Fruit fly (Drosophila melanogaster) whole organism, embryonic: ENCODE data around the gene Ctr1B.

ENCODE experiments used
- CG10267 ChIP-seq: fragments of 200-800 bp; sonication (Bioruptor generic); optimal IDR thresholded peaks from 2 replicates; lab custom pipeline; 2018; ENCODE audit warnings: missing biosample characterization, mild to moderate bottlenecking, missing genetic modification characterization, moderate library complexity
- CG10979 ChIP-seq: fragments of 200-800 bp; sonication (Bioruptor generic); optimal IDR thresholded peaks from 2 replicates; lab custom pipeline; 2018; ENCODE audit warnings: missing biosample characterization, mild to moderate bottlenecking, missing genetic modification characterization, moderate library complexity
- CG12391 ChIP-seq: fragments of 200-800 bp; sonication (Bioruptor generic); optimal IDR thresholded peaks from 3 replicates; lab custom pipeline; 2018; ENCODE audit warnings: missing biosample characterization, mild to moderate bottlenecking, missing genetic modification characterization, moderate library complexity
- CG13424 ChIP-seq: fragments of 200-800 bp; sonication (Bioruptor generic); optimal IDR thresholded peaks from 2 replicates; lab custom pipeline; 2019; ENCODE audit warnings: missing biosample characterization, mild to moderate bottlenecking, missing genetic modification characterization, moderate library complexity
- CG13775 ChIP-seq: fragments of 200-800 bp; sonication (Bioruptor generic); optimal IDR thresholded peaks from 3 replicates; lab custom pipeline; 2017; ENCODE audit warnings: missing biosample characterization, mild to moderate bottlenecking, missing genetic modification characterization
- CG14710 ChIP-seq: fragments of 200-800 bp; sonication (Bioruptor generic); optimal IDR thresholded peaks from 3 replicates; lab custom pipeline; 2019; ENCODE audit warnings: missing biosample characterization, mild to moderate bottlenecking, missing genetic modification characterization, moderate library complexity
- CG14965 ChIP-seq: fragments of 200-800 bp; sonication (Bioruptor generic); optimal IDR thresholded peaks from 2 replicates; lab custom pipeline; 2016; ENCODE audit warnings: missing biosample characterization, missing genetic modification characterization, borderline replicate concordance
- CG15696 ChIP-seq: fragments of 200-800 bp; sonication (Bioruptor generic); optimal IDR thresholded peaks from 2 replicates; lab custom pipeline; 2019; ENCODE audit warnings: missing biosample characterization, mild to moderate bottlenecking, missing genetic modification characterization, moderate library complexity
- CG16815 ChIP-seq: fragments of 200-800 bp; sonication (Bioruptor generic); optimal IDR thresholded peaks from 3 replicates; lab custom pipeline; 2017; ENCODE audit warnings: missing biosample characterization, mild to moderate bottlenecking, missing genetic modification characterization
- CG17829 ChIP-seq: fragments of 200-800 bp; optimal IDR thresholded peaks from 2 replicates; lab custom pipeline; 2019; ENCODE audit warnings: missing biosample characterization, mild to moderate bottlenecking, missing genetic modification characterization, moderate library complexity
- CG18262 ChIP-seq: fragments of 200-800 bp; optimal IDR thresholded peaks from 3 replicates; lab custom pipeline; 2019; ENCODE audit warnings: missing biosample characterization, mild to moderate bottlenecking, missing genetic modification characterization, moderate library complexity
- CG2712 ChIP-seq: fragments of 200-800 bp; optimal IDR thresholded peaks from 3 replicates; lab custom pipeline; 2019; ENCODE audit warnings: missing biosample characterization, mild to moderate bottlenecking, missing genetic modification characterization, moderate library complexity
- CG31441 ChIP-seq: fragments of 200-800 bp; sonication (Bioruptor generic); IDR thresholded peaks from 2 replicates; pipeline ENCODE4 v1.3.6; 2022; ENCODE audit warnings: missing biosample characterization, missing genetic modification characterization
- CG33557 ChIP-seq: fragments of 200-800 bp; sonication (Bioruptor generic); optimal IDR thresholded peaks from 2 replicates; lab custom pipeline; 2019; ENCODE audit warnings: missing biosample characterization, mild to moderate bottlenecking, missing genetic modification characterization, moderate library complexity
- CG3838 ChIP-seq: fragments of 200-800 bp; sonication (Bioruptor generic); optimal IDR thresholded peaks from 3 replicates; lab custom pipeline; 2016; ENCODE audit warnings: missing biosample characterization, missing genetic modification characterization
- CG7556 ChIP-seq: fragments of 200-800 bp; sonication (Bioruptor generic); optimal IDR thresholded peaks from 2 replicates; lab custom pipeline; 2017; ENCODE audit warnings: missing biosample characterization, mild to moderate bottlenecking, missing genetic modification characterization
- CG8924 ChIP-seq: fragments of 200-800 bp; optimal IDR thresholded peaks from 3 replicates; lab custom pipeline; 2019; ENCODE audit warnings: missing biosample characterization, mild to moderate bottlenecking, missing genetic modification characterization, moderate library complexity
- CoRest ChIP-seq: fragments of 200-800 bp; sonication (Bioruptor generic); optimal IDR thresholded peaks from 3 replicates; lab custom pipeline; 2018; ENCODE audit warnings: missing biosample characterization, mild to moderate bottlenecking, missing genetic modification characterization, moderate library complexity
- D19A ChIP-seq: fragments of 200-800 bp; optimal IDR thresholded peaks from 3 replicates; lab custom pipeline; 2019; ENCODE audit warnings: missing biosample characterization, mild to moderate bottlenecking, missing genetic modification characterization, moderate library complexity
- E2f2 ChIP-seq: fragments of 200-800 bp; sonication (Bioruptor generic); IDR thresholded peaks from 2 replicates; pipeline ENCODE4 v1.3.6; 2022; ENCODE audit warnings: missing biosample characterization, missing genetic modification characterization
- Ets65A ChIP-seq: fragments of 200-800 bp; sonication (Bioruptor generic); peaks from one replicate; lab custom pipeline; 2016; ENCODE audit warnings: missing biosample characterization, missing genetic modification characterization
- Gug ChIP-seq: fragments of 200-800 bp; sonication (Bioruptor generic); IDR thresholded peaks from 4 replicates; pipeline ENCODE4 v1.3.6; 2022; ENCODE audit warnings: missing biosample characterization, missing genetic modification characterization
- Kr ChIP-seq: fragments of 200-800 bp; sonication (Bioruptor generic); optimal IDR thresholded peaks from 2 replicates; lab custom pipeline; 2017; ENCODE audit warnings: missing biosample characterization, mild to moderate bottlenecking, missing genetic modification characterization
- Opbp ChIP-seq: fragments of 200-800 bp; sonication (Bioruptor generic); IDR thresholded peaks from 3 replicates; pipeline ENCODE4 v1.3.6; 2022; ENCODE audit warnings: missing biosample characterization, missing genetic modification characterization; ENCODE audit not compliant: partially characterized antibody
- Poxn ChIP-seq: fragments of 200-800 bp; sonication (Bioruptor generic); IDR thresholded peaks from 2 replicates; pipeline ENCODE4 v1.3.6; 2022; ENCODE audit warnings: missing biosample characterization, missing genetic modification characterization
- Ssrp ChIP-seq: fragments of 200-800 bp; sonication (Bioruptor generic); optimal IDR thresholded peaks from 2 replicates; lab custom pipeline; 2018; ENCODE audit warnings: missing biosample characterization, mild to moderate bottlenecking, missing genetic modification characterization, moderate library complexity
- ase ChIP-seq: fragments of 200-800 bp; sonication (Bioruptor generic); IDR thresholded peaks from 3 replicates; pipeline ENCODE4 v1.3.6; 2022; ENCODE audit warnings: missing biosample characterization, missing genetic modification characterization
- bsh ChIP-seq, 2 experiments: fragments of 200-800 bp; sonication (Bioruptor generic); optimal IDR thresholded peaks; 2 replicates each; lab custom pipeline; 2017 to 2018; ENCODE audit warnings: mild to moderate bottlenecking in 2 of 2, missing biosample characterization in 2 of 2, missing genetic modification characterization in 2 of 2, moderate library complexity in 1 of 2
- dmrt11E ChIP-seq: fragments of 200-800 bp; sonication (Bioruptor generic); optimal IDR thresholded peaks from 3 replicates; lab custom pipeline; 2018; ENCODE audit warnings: missing biosample characterization, mild to moderate bottlenecking, missing genetic modification characterization, moderate library complexity
- fd96Cb ChIP-seq: fragments of 200-800 bp; sonication (Bioruptor generic); optimal IDR thresholded peaks from 2 replicates; lab custom pipeline; 2018; ENCODE audit warnings: missing biosample characterization, mild to moderate bottlenecking, missing genetic modification characterization, moderate library complexity
- grau ChIP-seq: fragments of 200-800 bp; optimal IDR thresholded peaks from 3 replicates; lab custom pipeline; 2019; ENCODE audit warnings: missing biosample characterization, mild to moderate bottlenecking, missing genetic modification characterization, moderate library complexity
- ham ChIP-seq: fragments of 200-800 bp; sonication (Bioruptor generic); IDR thresholded peaks from 2 replicates; pipeline ENCODE4 v1.3.6; 2022; ENCODE audit warnings: missing biosample characterization, missing genetic modification characterization
- kay ChIP-seq: fragments of 200-800 bp; sonication (Bioruptor generic); optimal IDR thresholded peaks from 2 replicates; lab custom pipeline; 2016; ENCODE audit warnings: missing biosample characterization, missing genetic modification characterization
- lola ChIP-seq, 3 experiments: fragments of >200 bp in 2 of 3; fragments of 200-800 bp in 1 of 3; sonication (Bioruptor generic) in 1 of 3; optimal IDR thresholded peaks; 2 replicates each; lab custom pipeline; 2017 to 2019; ENCODE audit warnings: missing biosample characterization in 3 of 3, missing genetic modification characterization in 3 of 3, mild to moderate bottlenecking in 1 of 3, moderate library complexity in 1 of 3
- phol ChIP-seq: fragments of 200-800 bp; sonication (Bioruptor generic); optimal IDR thresholded peaks from 3 replicates; lab custom pipeline; 2018; ENCODE audit warnings: missing biosample characterization, mild to moderate bottlenecking, missing genetic modification characterization, moderate library complexity
- prd ChIP-seq, 3 experiments: fragments of >200 bp in 2 of 3; fragments of 200-800 bp in 1 of 3; sonication (Bioruptor generic) in 1 of 3; optimal IDR thresholded peaks in 2 of 3; IDR thresholded peaks in 1 of 3; 2 replicates in 2 of 3; 3 replicates in 1 of 3; pipeline versions ENCODE4 v1.3.6 to Lab custom; 2017 to 2022; ENCODE audit warnings: missing biosample characterization in 1 of 3, missing genetic modification characterization in 1 of 3
- sens ChIP-seq: fragments of 200-800 bp; sonication (Bioruptor generic); peaks from one replicate; lab custom pipeline; 2016; ENCODE audit warnings: missing biosample characterization, missing genetic modification characterization
- sna ChIP-seq: fragments of 200-800 bp; sonication (Bioruptor generic); IDR thresholded peaks from 2 replicates; pipeline ENCODE4 v1.3.6; 2022; ENCODE audit warnings: missing biosample characterization, missing genetic modification characterization; ENCODE audit not compliant: partially characterized antibody
- so ChIP-seq: fragments of 200-800 bp; sonication (Bioruptor generic); IDR thresholded peaks from 3 replicates; pipeline ENCODE4 v1.3.6; 2022; ENCODE audit warnings: missing biosample characterization, missing genetic modification characterization
- zen ChIP-seq: fragments of 200-800 bp; sonication (Bioruptor generic); optimal IDR thresholded peaks from 3 replicates; lab custom pipeline; 2018; ENCODE audit warnings: missing biosample characterization, mild to moderate bottlenecking, missing genetic modification characterization, moderate library complexity
- zf30C ChIP-seq: fragments of 200-800 bp; sonication (Bioruptor generic); optimal IDR thresholded peaks from 3 replicates; lab custom pipeline; 2018; ENCODE audit warnings: missing biosample characterization, mild to moderate bottlenecking, missing genetic modification characterization

The Ctr1B gene

DNA sequence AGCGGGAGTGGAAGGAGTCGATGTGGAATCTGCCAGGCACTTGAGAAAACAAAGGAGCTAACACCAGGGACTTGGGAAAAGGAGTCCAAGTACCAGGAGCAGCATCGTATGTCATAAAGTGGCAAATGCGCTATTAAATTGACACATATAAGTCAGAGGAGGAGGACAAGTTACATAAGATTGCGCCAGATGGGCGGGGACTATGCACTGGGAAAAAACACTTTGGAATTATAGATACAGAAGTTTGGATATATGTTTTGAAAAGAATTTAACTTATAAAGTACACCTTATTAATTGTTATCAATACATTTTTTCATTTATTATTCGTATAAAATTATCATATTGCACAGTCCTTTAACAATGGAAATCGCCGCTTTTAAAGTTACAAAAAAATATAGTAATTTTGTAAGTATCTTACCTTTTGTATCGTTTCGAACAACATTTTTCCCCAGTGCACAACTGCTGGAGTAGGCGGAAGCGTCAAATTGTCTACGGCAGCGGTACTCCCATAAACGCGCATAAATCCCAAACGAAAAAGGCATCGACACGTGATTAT, 18.7 kb downstream of the Ctr1B start (continued):
- TF ChIP-seq CG10267 = peak; percentile 45
- TF ChIP-seq bsh (GFP tag; optimal IDR thresholded peaks at IDR 0.05; lab: Kevin White, UChicago) = peak in 1 of 2 experiments; percentile 1
- peak; percentile 55 for TF ChIP-seq CG2712 (tag; lab: Kevin White, UChicago)
- peak; percentile 34 for TF ChIP-seq grau (tag; lab: Kevin White, UChicago)
- peak; percentile 47 for TF ChIP-seq CG33557 (GFP tag; lab: Kevin White, UChicago)
- no peak for TF ChIP-seq Gug (GFP tag; lab: Robert Waterston, UW)
- TF ChIP-seq kay (GFP tag; lab: Kevin White, UChicago) = no peak
- TF ChIP-seq fd96Cb (tag; lab: Kevin White, UChicago) = peak; percentile 2
- peak; percentile 17 for TF ChIP-seq D19A (tag; lab: Kevin White, UChicago)
- peak; percentile 44 for TF ChIP-seq CG10979
- peak; percentile 51 for TF ChIP-seq CG18262 (tag; lab: Kevin White, UChicago)
- TF ChIP-seq CG17829 (tag; lab: Kevin White, UChicago) = peak; percentile 48
- TF ChIP-seq sens (GFP tag; lab: Kevin White, UChicago) = peak; percentile 79
- TF ChIP-seq Poxn = no peak
- peak; percentile 48 for TF ChIP-seq CG12391
- TF ChIP-seq CG7556 (GFP tag; lab: Kevin White, UChicago) = peak; percentile 22
- no peak for TF ChIP-seq CG13424 (tag; lab: Kevin White, UChicago)
- peak; percentile 84 for TF ChIP-seq CG15696 (tag; lab: Kevin White, UChicago)
- TF ChIP-seq CG14710 = peak; percentile 38
- TF ChIP-seq E2f2 (GFP tag; lab: Robert Waterston, UW) = no peak
- TF ChIP-seq zf30C (GFP tag; lab: Kevin White, UChicago) = peak; percentile 74
- no peak for TF ChIP-seq Opbp (GFP tag; lab: Robert Waterston, UW)
- peak; percentile 65 for TF ChIP-seq dmrt11E (tag; lab: Kevin White, UChicago)
- TF ChIP-seq ham = no peak
- TF ChIP-seq ase (GFP tag; lab: Robert Waterston, UW) = no peak
- TF ChIP-seq lola (GFP tag; optimal IDR thresholded peaks at IDR 0.05; lab: Kevin White, UChicago) = peak in 1 of 3 experiments; percentile 61
- TF ChIP-seq so (GFP tag; lab: Robert Waterston, UW) = no peak
- TF ChIP-seq sna = no peak
- no peak for TF ChIP-seq CG14965 (GFP tag; lab: Kevin White, UChicago)
- peak; percentile 30 for TF ChIP-seq Ssrp (tag; lab: Kevin White, UChicago)
- peak; percentile 36 for TF ChIP-seq phol (tag; lab: Kevin White, UChicago)
- peak; percentile 39 for TF ChIP-seq Kr
- TF ChIP-seq CG31441 (GFP tag; lab: Robert Waterston, UW) = 0 out of 2 replicates have a peak, but pooled peaks have one; percentile 26
- TF ChIP-seq CG3838 (GFP tag; lab: Kevin White, UChicago) = no peak
- no peak for TF ChIP-seq prd (optimal IDR thresholded peaks at IDR 0.05; lab: Kevin White, UChicago)
- TF ChIP-seq prd (GFP tag; IDR thresholded peaks at IDR 0.05; lab: Robert Waterston, UW) = 0 out of 3 replicates have a peak, but pooled peaks have one; percentile 19
- TF ChIP-seq zen (tag; lab: Kevin White, UChicago) = peak; percentile 15
- TF ChIP-seq CG16815 (GFP tag; lab: Kevin White, UChicago) = peak; percentile 33
- TF ChIP-seq CG8924 (tag; lab: Kevin White, UChicago) = peak; percentile 23
- TF ChIP-seq CG13775 (GFP tag; lab: Kevin White, UChicago) = peak; percentile 13
- peak; percentile 25 for TF ChIP-seq CoRest (tag; lab: Kevin White, UChicago)
- peak; percentile 9 for TF ChIP-seq Ets65A
